Worm (Caenorhabditis elegans): ENCODE results near the gene hsp-75.

- TF ChIP-seq nhr-12 (tag; optimal IDR thresholded peaks at IDR 0.05) (no peak), mdl-1 (tag; optimal IDR thresholded peaks at IDR 0.05) (no peak), nhr-76 (tag; optimal IDR thresholded peaks at IDR 0.05) (no peak), ets-5 (GFP tag; IDR thresholded peaks at IDR 0.05) (no peak), lin-15B (tag; optimal IDR thresholded peaks at IDR 0.05) (no peak), ztf-11 (tag; optimal IDR thresholded peaks at IDR 0.05) (no peak), lir-3 (tag; optimal IDR thresholded peaks at IDR 0.05; ENCODE audit: poor library complexity) (no peak), pqm-1 (tag; optimal IDR thresholded peaks at IDR 0.05) (no peak), fkh-10 (GFP tag; optimal IDR thresholded peaks at IDR 0.05) (no peak), unc-62 (GFP tag; optimal IDR thresholded peaks at IDR 0.05) (no peak), dpl-1 (GFP tag; optimal IDR thresholded peaks at IDR 0.05) (no peak)
These were observed 45.9 kb downstream of the hsp-75 start, which contains the start of gene ndab-2 for ce11 chrIII:7180613-7181012.

Data from whole organism, L1 larva.